Worm (Caenorhabditis elegans) whole organism, late embryonic: ENCODE data around the gene nhr-242.
A peak's percentile ranks its signal among the peaks of the same experiment; 100 is the strongest.

Experiments used
- hlh-15 ChIP-seq: sonication (generic microtip); optimal IDR thresholded peaks from 2 replicates; lab custom pipeline; 2016; ENCODE audit warnings: missing genetic modification characterization, missing compliant biosample characterization
- pqm-1 ChIP-seq: sonication (generic microtip); optimal IDR thresholded peaks from 2 replicates; lab custom pipeline; 2016; ENCODE audit warnings: missing genetic modification characterization, missing compliant biosample characterization
- sox-2 ChIP-seq: fragments of 200-800 bp; sonication (Bioruptor generic); IDR thresholded peaks from 2 replicates; pipeline ENCODE4 v1.3.6; 2022; ENCODE audit warnings: missing genetic modification reagents, missing genetic modification characterization, missing compliant biosample characterization
- sox-4 ChIP-seq: sonication (generic microtip); optimal IDR thresholded peaks from 2 replicates; lab custom pipeline; 2017; ENCODE audit warnings: mild to moderate bottlenecking, missing genetic modification characterization, inconsistent platforms, missing compliant biosample characterization

- no peak for TF ChIP-seq sox-4
- peak; percentile 51 for TF ChIP-seq pqm-1
- no peak for TF ChIP-seq sox-2 (GFP tag; lab: Robert Waterston, UW)
- no peak for TF ChIP-seq hlh-15 (tag; lab: Kevin White, UChicago)
These were observed 20.8 kb upstream of the nhr-242 start for ce11 chrIV:2601988-2602861.
